ENCODE assay signal across 2 worm cellular contexts in genomic region chrV:20212584-20212983, ce11.
A peak's percentile ranks its signal among the peaks of the same experiment; 100 is the strongest.
TF ChIP-seq lines count a peak whose summit lies in the region.

Y113G7B.12 (minus strand) TSS chrV:20212684.

TF ChIP-seq in whole organism, L2 larva, 48 proteins besides CTCF, POLR2A, EP300 and RAD21:
- TF ChIP-seq ZK546.5 (tag; optimal IDR thresholded peaks at IDR 0.05; lab: Kevin White, UChicago): no peak
- TF ChIP-seq ama-1 (optimal IDR thresholded peaks at IDR 0.05; lab: Kevin White, UChicago): no peak
- TF ChIP-seq ceh-16 (tag; optimal IDR thresholded peaks at IDR 0.05; lab: Kevin White, UChicago): no peak
- TF ChIP-seq fos-1 (tag; optimal IDR thresholded peaks at IDR 0.05; lab: Kevin White, UChicago): peak; percentile 58
- no peak for TF ChIP-seq snpc-4 (tag; optimal IDR thresholded peaks at IDR 0.05; lab: Kevin White, UChicago)
- TF ChIP-seq sem-4 (tag; optimal IDR thresholded peaks at IDR 0.05; lab: Kevin White, UChicago): no peak
- TF ChIP-seq crh-2 (tag; optimal IDR thresholded peaks at IDR 0.05; lab: Kevin White, UChicago): peak; percentile 11
- no peak for TF ChIP-seq nhr-12 (tag; optimal IDR thresholded peaks at IDR 0.05; lab: Kevin White, UChicago)
- no peak for TF ChIP-seq ztf-11 (tag; optimal IDR thresholded peaks at IDR 0.05; lab: Kevin White, UChicago)
- TF ChIP-seq C34F6.9 (tag; optimal IDR thresholded peaks at IDR 0.05; lab: Kevin White, UChicago): no peak
- TF ChIP-seq gmeb-1 (tag; optimal IDR thresholded peaks at IDR 0.05; lab: Kevin White, UChicago): no peak
- TF ChIP-seq F13H6.1 (tag; optimal IDR thresholded peaks at IDR 0.05; lab: Kevin White, UChicago): no peak
- TF ChIP-seq mbf-1 (tag; optimal IDR thresholded peaks at IDR 0.05; lab: Kevin White, UChicago): no peak
- TF ChIP-seq aly-2 (tag; optimal IDR thresholded peaks at IDR 0.05; lab: Kevin White, UChicago): no peak

TF ChIP-seq in whole organism, L4 larva, 104 proteins besides CTCF, POLR2A, EP300 and RAD21:
- TF ChIP-seq aha-1 (tag; lab: Kevin White, UChicago) (peak; percentile 44), dpl-1 (GFP tag; optimal IDR thresholded peaks at IDR 0.05; lab: Kevin White, UChicago) (no peak)

Comparison
In these comparisons a context has a peak if more than half of its experiments do, and no peak if none do; other contexts are left out.
1. Of the 23 proteins assayed by ChIP-seq in both whole organism, L4 larva and whole organism, L2 larva: peak only in whole organism, L4 larva: none; only in whole organism, L2 larva: fos-1; in both: none; in neither: 22.